Worm (Caenorhabditis elegans): ENCODE results near the gene sam-4.

DNA sequence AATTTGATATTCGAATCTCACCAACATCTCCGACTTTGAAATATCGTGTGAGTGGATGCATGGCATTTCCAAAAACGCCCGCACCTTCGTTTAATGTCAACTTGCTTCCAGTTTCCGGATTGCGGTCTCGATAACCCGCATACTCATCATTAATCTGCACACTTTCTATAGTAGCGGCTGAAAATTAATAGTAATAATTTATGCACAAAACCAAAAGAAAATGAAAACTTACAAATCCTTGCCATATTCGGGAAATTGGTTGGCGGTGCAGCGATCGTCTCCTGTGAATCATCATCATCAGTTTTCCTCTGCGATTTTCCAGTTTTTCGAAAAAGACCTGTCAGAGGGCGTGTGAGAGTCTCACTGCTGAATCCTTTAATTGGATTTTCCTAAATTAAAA is 11.1 kb upstream of the sam-4 start:
- TF ChIP-seq lin-15B (tag; optimal IDR thresholded peaks at IDR 0.05) (no peak), nhr-237 (tag; optimal IDR thresholded peaks at IDR 0.05) (no peak), R02D3.7 (tag; optimal IDR thresholded peaks at IDR 0.05) (no peak), mdl-1 (tag; optimal IDR thresholded peaks at IDR 0.05) (no peak), snpc-4 (tag; optimal IDR thresholded peaks at IDR 0.05) (no peak), ama-1 (optimal IDR thresholded peaks at IDR 0.05) (no peak), nhr-11 (tag; optimal IDR thresholded peaks at IDR 0.05) (no peak), zag-1 (tag; optimal IDR thresholded peaks at IDR 0.05) (no peak), pha-4 (tag; optimal IDR thresholded peaks at IDR 0.05) (no peak), egl-27 (tag; optimal IDR thresholded peaks at IDR 0.05) (no peak), ceh-9 (tag; optimal IDR thresholded peaks at IDR 0.05) (no peak), nhr-28 (tag; optimal IDR thresholded peaks at IDR 0.05) (no peak)

Data from whole organism, L3 larva.